Worm (Caenorhabditis elegans) whole organism, late embryonic: Measurements from ENCODE around the gene ZC196.9.

Source experiments
- C38D4.7 ChIP-seq: fragments of 200-800 bp; sonication (Bioruptor generic); optimal IDR thresholded peaks from 2 replicates; lab custom pipeline; 2018; ENCODE audit warnings: mild to moderate bottlenecking, missing genetic modification characterization, moderate library complexity, missing compliant biosample characterization
- T23F11.4 ChIP-seq: fragments of 200-800 bp; sonication (Bioruptor generic); optimal IDR thresholded peaks from 2 replicates; lab custom pipeline; 2018; ENCODE audit warnings: mild to moderate bottlenecking, missing genetic modification characterization, missing compliant biosample characterization
- Y22D7AL.16 ChIP-seq: sonication (generic microtip); optimal IDR thresholded peaks from 2 replicates; lab custom pipeline; 2016; ENCODE audit warnings: missing genetic modification characterization, missing compliant biosample characterization
- ceh-18 ChIP-seq: sonication (generic microtip); optimal IDR thresholded peaks from 2 replicates; lab custom pipeline; 2016; ENCODE audit warnings: missing genetic modification characterization, missing compliant biosample characterization
- ceh-19 ChIP-seq: fragments of 200-800 bp; sonication (Bioruptor generic); optimal IDR thresholded peaks from 2 replicates; lab custom pipeline; 2018; ENCODE audit warnings: mild to moderate bottlenecking, missing genetic modification characterization, missing compliant biosample characterization
- ceh-2 ChIP-seq: sonication (generic microtip); optimal IDR thresholded peaks from 2 replicates; lab custom pipeline; 2016; ENCODE audit warnings: missing genotype, missing genetic modification characterization, missing compliant biosample characterization
- ceh-30 ChIP-seq: fragments of 150-350 bp; optimal IDR thresholded peaks from 2 replicates; lab custom pipeline; 2014; ENCODE audit warnings: missing biosample characterization, missing genetic modification characterization
- ceh-31 ChIP-seq: sonication (generic microtip); optimal IDR thresholded peaks from 2 replicates; lab custom pipeline; 2016; ENCODE audit warnings: missing genetic modification characterization, missing compliant biosample characterization
- ceh-34 ChIP-seq: sonication (generic microtip); optimal IDR thresholded peaks from 2 replicates; lab custom pipeline; 2016; ENCODE audit warnings: mild to moderate bottlenecking, missing genetic modification characterization, missing compliant biosample characterization
- ceh-45 ChIP-seq: fragments of 200-800 bp; sonication (Bioruptor generic); IDR thresholded peaks from 2 replicates; pipeline ENCODE4 v1.3.6; 2022; ENCODE audit warnings: missing genetic modification reagents, missing genetic modification characterization, missing compliant biosample characterization
- ceh-6 ChIP-seq: fragments of 200-800 bp; sonication (Bioruptor generic); optimal IDR thresholded peaks from 2 replicates; lab custom pipeline; 2018; ENCODE audit warnings: mild to moderate bottlenecking, missing genetic modification characterization, missing compliant biosample characterization
- ceh-9 ChIP-seq: sonication (generic microtip); optimal IDR thresholded peaks from 2 replicates; lab custom pipeline; 2016; ENCODE audit warnings: mild to moderate bottlenecking, missing genetic modification characterization, inconsistent platforms, missing compliant biosample characterization
- che-1 ChIP-seq: sonication (generic microtip); optimal IDR thresholded peaks from 2 replicates; lab custom pipeline; 2016; ENCODE audit warnings: mild to moderate bottlenecking, missing genetic modification characterization, missing compliant biosample characterization
- dmd-4 ChIP-seq: sonication (generic microtip); optimal IDR thresholded peaks from 2 replicates; lab custom pipeline; 2016; ENCODE audit warnings: borderline replicate concordance, missing genetic modification characterization, missing compliant biosample characterization
- dve-1 ChIP-seq: sonication (generic microtip); optimal IDR thresholded peaks from 2 replicates; lab custom pipeline; 2017; ENCODE audit warnings: antibody characterized with exemption, mild to moderate bottlenecking, missing genetic modification characterization, missing compliant biosample characterization
- elt-4 ChIP-seq: sonication (generic microtip); optimal IDR thresholded peaks from 2 replicates; lab custom pipeline; 2016; ENCODE audit warnings: missing genetic modification characterization, missing compliant biosample characterization
- ets-4 ChIP-seq: sonication (generic microtip); optimal IDR thresholded peaks from 2 replicates; lab custom pipeline; 2016; ENCODE audit warnings: missing genetic modification characterization, missing compliant biosample characterization
- eyg-1 ChIP-seq: sonication (generic microtip); optimal IDR thresholded peaks from 2 replicates; lab custom pipeline; 2016; ENCODE audit warnings: missing genotype, missing genetic modification characterization, missing compliant biosample characterization
- fkh-6 ChIP-seq: sonication (generic microtip); optimal IDR thresholded peaks from 2 replicates; lab custom pipeline; 2016; ENCODE audit warnings: missing genetic modification characterization, missing compliant biosample characterization
- gmeb-2 ChIP-seq: sonication (generic microtip); optimal IDR thresholded peaks from 2 replicates; lab custom pipeline; 2016; ENCODE audit warnings: missing genetic modification characterization, inconsistent platforms, missing compliant biosample characterization
- hlh-15 ChIP-seq: sonication (generic microtip); optimal IDR thresholded peaks from 2 replicates; lab custom pipeline; 2016; ENCODE audit warnings: missing genetic modification characterization, missing compliant biosample characterization
- hlh-6 ChIP-seq: sonication (generic microtip); optimal IDR thresholded peaks from 2 replicates; lab custom pipeline; 2016; ENCODE audit warnings: missing genotype, missing genetic modification characterization, missing compliant biosample characterization
- lim-6 ChIP-seq: sonication (generic microtip); optimal IDR thresholded peaks from 2 replicates; lab custom pipeline; 2016; ENCODE audit warnings: missing genetic modification characterization, missing compliant biosample characterization
- lin-11 ChIP-seq: fragments of 200-800 bp; sonication (Bioruptor generic); optimal IDR thresholded peaks from 2 replicates; lab custom pipeline; 2018; ENCODE audit warnings: mild to moderate bottlenecking, missing genetic modification characterization, missing compliant biosample characterization
- madf-2 ChIP-seq: sonication (generic microtip); optimal IDR thresholded peaks from 2 replicates; lab custom pipeline; 2017; ENCODE audit warnings: missing genetic modification characterization, missing compliant biosample characterization
- mec-3 ChIP-seq: sonication (generic microtip); optimal IDR thresholded peaks from 2 replicates; lab custom pipeline; 2016; ENCODE audit warnings: borderline replicate concordance, missing genetic modification characterization, missing compliant biosample characterization
- nhr-11 ChIP-seq: fragments of 150-350 bp; optimal IDR thresholded peaks from 2 replicates; lab custom pipeline; 2014; ENCODE audit warnings: missing biosample characterization, missing genetic modification characterization
- nhr-232 ChIP-seq: sonication (generic microtip); optimal IDR thresholded peaks from 2 replicates; lab custom pipeline; 2016; ENCODE audit warnings: missing genetic modification characterization, missing compliant biosample characterization
- pha-4 ChIP-seq: fragments of 150-350 bp; optimal IDR thresholded peaks from 2 replicates; lab custom pipeline; 2018; ENCODE audit warnings: missing biosample characterization, missing genetic modification reagents, missing genetic modification characterization
- ref-2 ChIP-seq: sonication (generic microtip); optimal IDR thresholded peaks from 2 replicates; lab custom pipeline; 2016; ENCODE audit warnings: missing genetic modification characterization, missing compliant biosample characterization
- sdc-2 ChIP-seq: sonication (generic microtip); optimal IDR thresholded peaks from 2 replicates; lab custom pipeline; 2016; ENCODE audit warnings: missing genotype, missing genetic modification characterization, missing compliant biosample characterization
- sox-2 ChIP-seq: fragments of 200-800 bp; sonication (Bioruptor generic); IDR thresholded peaks from 2 replicates; pipeline ENCODE4 v1.3.6; 2022; ENCODE audit warnings: missing genetic modification reagents, missing genetic modification characterization, missing compliant biosample characterization
- sox-4 ChIP-seq: sonication (generic microtip); optimal IDR thresholded peaks from 2 replicates; lab custom pipeline; 2017; ENCODE audit warnings: mild to moderate bottlenecking, missing genetic modification characterization, inconsistent platforms, missing compliant biosample characterization
- tbx-2 ChIP-seq: sonication (generic microtip); optimal IDR thresholded peaks from 2 replicates; lab custom pipeline; 2016; ENCODE audit warnings: missing genetic modification characterization, missing compliant biosample characterization
- unc-3 ChIP-seq, 2 experiments: fragments of 200-800 bp in 1 of 2; sonication (Bioruptor generic) in 1 of 2; sonication (generic microtip) in 1 of 2; conservative IDR thresholded peaks in 1 of 2; optimal IDR thresholded peaks in 1 of 2; 2 replicates each; pipeline versions ENCODE4 v1.3.6 to Lab custom; 2016 to 2022; ENCODE audit warnings: missing compliant biosample characterization in 2 of 2, missing genetic modification characterization in 2 of 2, missing genetic modification reagents in 1 of 2
- unc-55 ChIP-seq: sonication (generic microtip); optimal IDR thresholded peaks from 2 replicates; lab custom pipeline; 2017; ENCODE audit warnings: missing biosample characterization, missing genetic modification reagents, missing genetic modification characterization
- unc-86 ChIP-seq: sonication (generic microtip); optimal IDR thresholded peaks from 2 replicates; lab custom pipeline; 2016; ENCODE audit warnings: missing genetic modification characterization, missing compliant biosample characterization
- zip-5 ChIP-seq: sonication (generic microtip); optimal IDR thresholded peaks from 2 replicates; lab custom pipeline; 2016; ENCODE audit warnings: missing genetic modification characterization, missing compliant biosample characterization
- ztf-16 ChIP-seq: sonication (generic microtip); optimal IDR thresholded peaks from 2 replicates; lab custom pipeline; 2017; ENCODE audit warnings: missing genetic modification characterization, missing compliant biosample characterization

ZC196.9 gene

DNA sequence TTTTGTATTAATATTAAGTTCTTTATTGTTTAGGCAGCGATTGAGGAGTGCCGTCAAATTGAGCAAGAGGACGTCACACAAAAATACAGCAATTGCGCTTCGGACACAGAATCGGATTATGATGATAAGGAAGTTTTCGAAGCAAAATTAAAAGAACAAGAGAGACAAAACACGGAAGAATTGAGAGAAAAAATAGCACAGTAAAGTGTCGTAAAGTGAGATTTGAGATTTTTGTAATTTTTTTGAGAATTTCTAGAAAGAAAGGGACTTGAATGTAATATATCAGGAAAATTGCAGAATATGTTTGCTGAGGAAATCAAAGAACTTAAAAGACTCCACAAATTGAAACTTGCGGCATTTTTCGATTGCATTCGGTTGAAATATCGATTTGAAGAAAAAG, 27.7 kb upstream of the ZC196.9 start, which contains the start of gene B0507.4:
Gene B0507.4, plus strand, starts transcription at position 301 of the 400 bp plus-strand sequence.
- TF ChIP-seq zip-5 (tag; lab: Kevin White, UChicago) (no peak), ztf-16 (no peak), sdc-2 (tag; lab: Kevin White, UChicago) (no peak), ceh-31 (tag; lab: Kevin White, UChicago) (no peak), hlh-6 (tag; lab: Kevin White, UChicago) (no peak), ceh-6 (GFP tag; lab: Kevin White, UChicago) (no peak)

ce11 chrV:8753395-8753794, 26.4 kb upstream of the ZC196.9 start, which contains the start of gene B0507.5:
B0507.5 (plus strand) TSS chrV:8753695.
- no peak for TF ChIP-seq ceh-2 (tag; lab: Kevin White, UChicago)
- no peak for TF ChIP-seq ceh-45 (GFP tag; lab: Robert Waterston, UW)
- TF ChIP-seq fkh-6 (tag; lab: Kevin White, UChicago): no peak
- TF ChIP-seq, all 69 proteins: peak for 0

- no peak for TF ChIP-seq mec-3 (tag; lab: Kevin White, UChicago)
- no peak for TF ChIP-seq lin-11
- TF ChIP-seq ets-4 (tag; lab: Kevin White, UChicago): no peak
- no peak for TF ChIP-seq T23F11.4 (GFP tag; lab: Kevin White, UChicago)
- no peak for TF ChIP-seq unc-86 (tag; lab: Kevin White, UChicago)
- TF ChIP-seq dve-1: no peak
- TF ChIP-seq madf-2 (tag; lab: Kevin White, UChicago): no peak
- no peak for TF ChIP-seq ceh-18
- no peak for TF ChIP-seq dmd-4 (tag; lab: Kevin White, UChicago)
- TF ChIP-seq pha-4 (tag; lab: Kevin White, UChicago): no peak
- TF ChIP-seq nhr-232: no peak
- no peak for TF ChIP-seq sox-4 (tag; lab: Kevin White, UChicago)
- TF ChIP-seq che-1 (tag; lab: Kevin White, UChicago): no peak
- no peak for TF ChIP-seq lim-6
- TF ChIP-seq ceh-19 (GFP tag; lab: Kevin White, UChicago): no peak
- TF ChIP-seq ceh-34 (tag; lab: Kevin White, UChicago): no peak
- no peak for TF ChIP-seq tbx-2 (tag; lab: Kevin White, UChicago)
- no peak for TF ChIP-seq ref-2 (tag; lab: Kevin White, UChicago)
- TF ChIP-seq Y22D7AL.16 (tag; lab: Kevin White, UChicago): no peak
These were observed 18.9 kb upstream of the ZC196.9 start, which contains the start of gene B0507.6 for ce11 chrV:8745858-8746257. B0507.6 (plus strand) TSS chrV:8746158.

- TF ChIP-seq unc-3 (GFP tag; conservative IDR thresholded peaks at IDR 0.05; lab: Robert Waterston, UW): no peak
- no peak for TF ChIP-seq unc-3 (tag; optimal IDR thresholded peaks at IDR 0.05; lab: Kevin White, UChicago)
- TF ChIP-seq C38D4.7 (GFP tag; lab: Kevin White, UChicago): no peak
- TF ChIP-seq elt-4 (tag; lab: Kevin White, UChicago): no peak
- no peak for TF ChIP-seq hlh-15 (tag; lab: Kevin White, UChicago)
- no peak for TF ChIP-seq nhr-11 (tag; lab: Kevin White, UChicago)
- no peak for TF ChIP-seq gmeb-2 (tag; lab: Kevin White, UChicago)
- TF ChIP-seq pha-4 (tag; lab: Kevin White, UChicago): no peak
- no peak for TF ChIP-seq sox-2 (GFP tag; lab: Robert Waterston, UW)
- no peak for TF ChIP-seq unc-86 (tag; lab: Kevin White, UChicago)
- TF ChIP-seq eyg-1 (tag; lab: Kevin White, UChicago): no peak
- TF ChIP-seq ceh-30: no peak
- no peak for TF ChIP-seq lin-11
- no peak for TF ChIP-seq ceh-9 (tag; lab: Kevin White, UChicago)
- TF ChIP-seq unc-55 (GFP tag; lab: Kevin White, UChicago): no peak
- TF ChIP-seq, all 69 proteins: peak for 0
These were observed 12.2 kb upstream of the ZC196.9 start, which contains the start of gene ZC196.2 for ce11 chrV:8739136-8739535. ZC196.2 (plus strand) TSS chrV:8739436.
